Fruit fly (Drosophila melanogaster) whole organism, wandering third instar larva: ENCODE data around the gene foi.
A peak's percentile ranks its signal among the peaks of the same experiment; 100 is the strongest.

Experiments used
- Abd-B ChIP-seq: fragments of >200 bp; optimal IDR thresholded peaks from 2 replicates; lab custom pipeline; 2017; ENCODE audit warnings: missing biosample characterization, missing genetic modification characterization
- CG32264 ChIP-seq: fragments of 200-800 bp; sonication (Bioruptor generic); optimal IDR thresholded peaks from 2 replicates; lab custom pipeline; 2016; ENCODE audit warnings: missing biosample characterization, missing genetic modification characterization
- CG9705 ChIP-seq: fragments of 200-800 bp; sonication (Bioruptor generic); optimal IDR thresholded peaks from 2 replicates; lab custom pipeline; 2018; ENCODE audit warnings: missing biosample characterization, mild to moderate bottlenecking, missing genetic modification characterization
- CrebA ChIP-seq: fragments of 200-800 bp; sonication (Bioruptor generic); optimal IDR thresholded peaks from 2 replicates; lab custom pipeline; 2016; ENCODE audit warnings: missing biosample characterization, mild to moderate bottlenecking, missing genetic modification characterization, borderline replicate concordance
- Dfd ChIP-seq: fragments of >200 bp; optimal IDR thresholded peaks from 2 replicates; lab custom pipeline; 2017; ENCODE audit warnings: missing biosample characterization, missing genetic modification characterization
- Dif ChIP-seq: fragments of 200-275, 200-300 bp; sonication (Bioruptor generic); optimal IDR thresholded peaks from 2 replicates; lab custom pipeline; 2018; ENCODE audit warnings: missing biosample characterization, missing genetic modification characterization; ENCODE audit not compliant: partially characterized antibody
- GATAd ChIP-seq: sonication (Bioruptor generic); optimal IDR thresholded peaks from 2 replicates; lab custom pipeline; 2016; ENCODE audit warnings: missing biosample characterization, missing genetic modification characterization
- HLH106 ChIP-seq: fragments of 200-800 bp; optimal IDR thresholded peaks from 3 replicates; lab custom pipeline; 2019; ENCODE audit warnings: missing biosample characterization, mild to moderate bottlenecking, missing genetic modification characterization, moderate library complexity
- Hnf4 ChIP-seq: fragments of 200-800 bp; sonication (Bioruptor generic); optimal IDR thresholded peaks from 2 replicates; lab custom pipeline; 2016; ENCODE audit warnings: missing biosample characterization, mild to moderate bottlenecking, missing genetic modification characterization
- Hr78 ChIP-seq: fragments of >200 bp; optimal IDR thresholded peaks from 2 replicates; lab custom pipeline; 2017; ENCODE audit warnings: missing biosample characterization, missing genetic modification characterization
- Hr83 ChIP-seq: fragments of 200-300 bp; sonication (Bioruptor generic); optimal IDR thresholded peaks from 2 replicates; lab custom pipeline; 2016; ENCODE audit warnings: missing biosample characterization, mild to moderate bottlenecking, missing genetic modification characterization, moderate library complexity; ENCODE audit not compliant: poor library complexity, severe bottlenecking
- Jra ChIP-seq: sonication (Bioruptor generic); optimal IDR thresholded peaks from 2 replicates; lab custom pipeline; 2016; ENCODE audit warnings: missing biosample characterization, missing genetic modification characterization
- Mio ChIP-seq: sonication (Bioruptor generic); optimal IDR thresholded peaks from 2 replicates; lab custom pipeline; 2016; ENCODE audit warnings: missing biosample characterization, missing genetic modification characterization
- Myc ChIP-seq: fragments of >200 bp; optimal IDR thresholded peaks from 2 replicates; lab custom pipeline; 2017
- N ChIP-seq: fragments of >200 bp; optimal IDR thresholded peaks from 2 replicates; lab custom pipeline; 2018; ENCODE audit warnings: missing biosample characterization, missing external identifiers, missing genetic modification characterization
- OdsH ChIP-seq: fragments of 200-800 bp; sonication (Bioruptor generic); optimal IDR thresholded peaks from 2 replicates; lab custom pipeline; 2016; ENCODE audit warnings: missing biosample characterization, mild to moderate bottlenecking, missing genetic modification characterization
- Rel ChIP-seq, 2 experiments: fragments of 200-800 bp; sonication (Bioruptor generic) in 1 of 2; optimal IDR thresholded peaks; 2 replicates in 1 of 2; 3 replicates in 1 of 2; lab custom pipeline; 2016 to 2019; ENCODE audit warnings: mild to moderate bottlenecking in 2 of 2, missing biosample characterization in 2 of 2, missing genetic modification characterization in 2 of 2, moderate library complexity in 1 of 2
- Sp1 ChIP-seq: fragments of 200-800 bp; sonication (Bioruptor generic); optimal IDR thresholded peaks from 3 replicates; lab custom pipeline; 2019; ENCODE audit warnings: missing biosample characterization, mild to moderate bottlenecking, missing genetic modification characterization, moderate library complexity
- Vsx2 ChIP-seq: fragments of 200-300, 225-300 bp; sonication (Bioruptor generic); optimal IDR thresholded peaks from 2 replicates; lab custom pipeline; 2018; ENCODE audit warnings: missing biosample characterization, missing genetic modification characterization; ENCODE audit not compliant: partially characterized antibody
- br ChIP-seq: fragments of 200-800 bp; sonication (Bioruptor generic); optimal IDR thresholded peaks from 2 replicates; lab custom pipeline; 2016; ENCODE audit warnings: missing biosample characterization, missing genetic modification characterization
- brk ChIP-seq: fragments of 200-800 bp; sonication (Bioruptor generic); optimal IDR thresholded peaks from 2 replicates; lab custom pipeline; 2016; ENCODE audit warnings: missing biosample characterization, mild to moderate bottlenecking, missing genetic modification characterization
- dl ChIP-seq, 2 experiments: fragments of 175-275, 200-275 bp in 1 of 2; fragments of 200-275 bp in 1 of 2; sonication (Bioruptor generic); optimal IDR thresholded peaks; lab custom pipeline; 2018; ENCODE audit warnings: mild to moderate bottlenecking in 2 of 2, missing biosample characterization in 2 of 2, missing genetic modification characterization in 2 of 2, moderate library complexity in 2 of 2; ENCODE audit not compliant: partially characterized antibody in 2 of 2, insufficient read depth in 1 of 2
- dmrt93B ChIP-seq: fragments of 200-800 bp; sonication (Bioruptor generic); optimal IDR thresholded peaks from 2 replicates; lab custom pipeline; 2018; ENCODE audit warnings: missing biosample characterization, mild to moderate bottlenecking, missing genetic modification characterization
- dsf ChIP-seq: sonication (Bioruptor generic); optimal IDR thresholded peaks from 2 replicates; lab custom pipeline; 2016; ENCODE audit warnings: missing biosample characterization, missing genetic modification characterization, borderline replicate concordance
- ey ChIP-seq: fragments of 200-800 bp; sonication (Bioruptor generic); optimal IDR thresholded peaks from 2 replicates; lab custom pipeline; 2016; ENCODE audit warnings: missing biosample characterization, missing genetic modification characterization
- foxo ChIP-seq, 2 experiments: fragments of 200-800 bp; sonication (Bioruptor generic); optimal IDR thresholded peaks; 2 replicates in 1 of 2; 3 replicates in 1 of 2; lab custom pipeline; 2016 to 2017; ENCODE audit warnings: missing biosample characterization in 2 of 2, missing genetic modification characterization in 2 of 2
- fru ChIP-seq: fragments of 200-800 bp; sonication (Bioruptor generic); optimal IDR thresholded peaks from 3 replicates; lab custom pipeline; 2016; ENCODE audit warnings: missing biosample characterization, mild to moderate bottlenecking, missing genetic modification characterization
- h ChIP-seq: fragments of 200-800 bp; sonication (Bioruptor generic); optimal IDR thresholded peaks from 3 replicates; lab custom pipeline; 2016; ENCODE audit warnings: missing biosample characterization, mild to moderate bottlenecking, missing genetic modification characterization
- jim ChIP-seq: fragments of 175-275, 200-325 bp; sonication (Bioruptor generic); optimal IDR thresholded peaks from 2 replicates; lab custom pipeline; 2016; ENCODE audit warnings: missing biosample characterization, mild to moderate bottlenecking, missing genetic modification characterization
- lola ChIP-seq: fragments of >200 bp; optimal IDR thresholded peaks from 2 replicates; lab custom pipeline; 2017; ENCODE audit warnings: missing biosample characterization, missing genetic modification characterization
- pan ChIP-seq: fragments of >200 bp; optimal IDR thresholded peaks from 2 replicates; lab custom pipeline; 2017
- psq ChIP-seq: fragments of 200-800 bp; sonication (Bioruptor generic); optimal IDR thresholded peaks from 3 replicates; lab custom pipeline; 2017; ENCODE audit warnings: missing biosample characterization, mild to moderate bottlenecking, missing genetic modification characterization, moderate library complexity
- rgr ChIP-seq: fragments of 200-800 bp; sonication (Bioruptor generic); optimal IDR thresholded peaks from 3 replicates; lab custom pipeline; 2016; ENCODE audit warnings: missing biosample characterization, mild to moderate bottlenecking, missing genetic modification characterization
- sage ChIP-seq: fragments of 200-800 bp; sonication (Bioruptor generic); optimal IDR thresholded peaks from 2 replicates; lab custom pipeline; 2016; ENCODE audit warnings: missing biosample characterization, mild to moderate bottlenecking, missing genetic modification characterization
- sv ChIP-seq: fragments of 200-800 bp; sonication (Bioruptor generic); optimal IDR thresholded peaks from 3 replicates; lab custom pipeline; 2016; ENCODE audit warnings: missing biosample characterization, missing genetic modification characterization
- tai ChIP-seq: sonication (Bioruptor generic); optimal IDR thresholded peaks from 2 replicates; lab custom pipeline; 2016; ENCODE audit warnings: missing biosample characterization, missing genetic modification characterization
- usp ChIP-seq: fragments of >200 bp; optimal IDR thresholded peaks from 2 replicates; lab custom pipeline; 2017; ENCODE audit warnings: missing biosample characterization, missing genetic modification characterization
- woc ChIP-seq: sonication (Bioruptor generic); optimal IDR thresholded peaks from 2 replicates; lab custom pipeline; 2016; ENCODE audit warnings: missing biosample characterization, mild to moderate bottlenecking, missing genetic modification characterization

Gene foi

DNA sequence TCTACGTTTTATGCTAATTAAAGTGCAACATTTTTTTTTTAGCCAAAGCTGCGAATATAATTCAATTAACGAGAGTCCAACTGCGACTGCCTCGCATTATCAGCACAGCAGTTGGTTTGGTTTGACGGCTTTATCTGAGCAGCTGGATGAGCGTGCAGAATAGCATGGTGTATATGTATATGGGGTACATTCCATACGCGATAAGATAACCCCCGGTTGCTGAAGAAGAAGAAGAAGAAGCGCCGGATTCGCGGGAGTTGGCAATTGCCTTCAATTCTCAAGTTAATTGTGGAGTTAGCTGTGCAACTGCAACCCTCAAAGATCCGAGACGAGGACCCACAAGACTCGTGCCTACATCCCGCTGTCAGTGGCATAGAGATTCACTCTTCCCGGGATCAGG, 20.4 kb downstream of the foi start:
- no peak for TF ChIP-seq Hnf4 (GFP tag; lab: Kevin White, UChicago)
- no peak for TF ChIP-seq Jra (GFP tag; lab: Kevin White, UChicago)
- TF ChIP-seq Rel (GFP tag; optimal IDR thresholded peaks at IDR 0.05; lab: Kevin White, UChicago), result no peak
- peak; percentile 45 for TF ChIP-seq Rel (tag; optimal IDR thresholded peaks at IDR 0.05; lab: Kevin White, UChicago)
- no peak for TF ChIP-seq woc (GFP tag; lab: Kevin White, UChicago)
- no peak for TF ChIP-seq foxo (GFP tag; optimal IDR thresholded peaks at IDR 0.05; lab: Kevin White, UChicago)
- TF ChIP-seq Dif (GFP tag; lab: Kevin White, UChicago), result no peak
- TF ChIP-seq CrebA (GFP tag; lab: Kevin White, UChicago), result no peak
- no peak for TF ChIP-seq OdsH (GFP tag; lab: Kevin White, UChicago)
- no peak for TF ChIP-seq psq (GFP tag; lab: Kevin White, UChicago)
- no peak for TF ChIP-seq tai
- TF ChIP-seq CG32264, result no peak
- TF ChIP-seq h (GFP tag; lab: Kevin White, UChicago), result peak; percentile 3
- TF ChIP-seq N (GFP tag; lab: Kevin White, UChicago), result no peak
- TF ChIP-seq Hr78 (GFP tag; lab: Kevin White, UChicago), result no peak
- TF ChIP-seq lola, result no peak
- no peak for TF ChIP-seq Mio (GFP tag; lab: Kevin White, UChicago)
- TF ChIP-seq Dfd (GFP tag; lab: Kevin White, UChicago), result no peak

DNA sequence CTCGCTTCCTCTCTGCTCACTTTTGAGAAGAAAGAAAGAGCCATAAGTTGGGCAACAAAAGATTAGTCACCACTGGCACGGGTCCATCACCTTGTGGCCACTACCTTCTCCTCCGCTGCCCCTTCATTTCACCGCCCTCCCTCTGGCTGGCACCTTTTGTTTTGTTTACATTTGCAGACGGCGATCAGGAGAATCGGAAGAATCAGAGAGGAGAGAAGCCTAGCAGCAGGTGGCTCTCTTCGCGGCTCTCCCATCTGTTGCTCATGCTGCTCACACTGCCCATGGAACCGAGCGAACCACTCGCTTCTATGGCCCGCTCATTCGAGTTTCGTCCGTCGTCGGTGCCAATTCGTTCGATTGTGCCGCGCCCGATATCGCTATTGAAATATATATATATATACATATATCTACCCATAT, 21.3 kb downstream of the foi start:
- TF ChIP-seq HLH106 (no peak), Myc (lab: Kevin White, UChicago) (no peak), CG9705 (GFP tag; lab: Kevin White, UChicago) (no peak), Abd-B (no peak), Hr83 (GFP tag; lab: Kevin White, UChicago) (peak; percentile 66), br (peak; percentile 57), pan (lab: Kevin White, UChicago) (no peak), sage (GFP tag; lab: Kevin White, UChicago) (peak; percentile 41), h (GFP tag; lab: Kevin White, UChicago) (peak; percentile 71), N (GFP tag; lab: Kevin White, UChicago) (no peak), rgr (peak; percentile 49), lola (no peak), Rel (GFP tag; optimal IDR thresholded peaks at IDR 0.05; lab: Kevin White, UChicago) (peak; percentile 62), Rel (tag; optimal IDR thresholded peaks at IDR 0.05; lab: Kevin White, UChicago) (peak; percentile 28), GATAd (GFP tag; lab: Kevin White, UChicago) (no peak), fru (GFP tag; lab: Kevin White, UChicago) (peak; percentile 47), dmrt93B (GFP tag; lab: Kevin White, UChicago) (no peak), Vsx2 (peak; percentile 91), psq (GFP tag; lab: Kevin White, UChicago) (peak; percentile 81), tai (peak; percentile 4), Sp1 (peak; percentile 48), OdsH (GFP tag; lab: Kevin White, UChicago) (no peak), brk (GFP tag; lab: Kevin White, UChicago) (no peak), foxo (GFP tag; optimal IDR thresholded peaks at IDR 0.05; lab: Kevin White, UChicago) (peak in 1 of 2 experiments; percentile 25), CrebA (GFP tag; lab: Kevin White, UChicago) (peak; percentile 48), sv (GFP tag; lab: Kevin White, UChicago) (no peak), Hnf4 (GFP tag; lab: Kevin White, UChicago) (no peak), Dif (GFP tag; lab: Kevin White, UChicago) (peak; percentile 99), Dfd (GFP tag; lab: Kevin White, UChicago) (no peak), ey (no peak), dl (GFP tag; optimal IDR thresholded peaks at IDR 0.05; lab: Kevin White, UChicago; ENCODE audit: insufficient read depth in 1 of 2, partially characterized antibody in 2 of 2) (peak; percentile 98 to 99), Jra (GFP tag; lab: Kevin White, UChicago) (peak; percentile 79), dsf (no peak), woc (GFP tag; lab: Kevin White, UChicago) (no peak), CG32264 (peak; percentile 41), Mio (GFP tag; lab: Kevin White, UChicago) (no peak), jim (GFP tag; lab: Kevin White, UChicago) (peak; percentile 47), Hr78 (GFP tag; lab: Kevin White, UChicago) (no peak), usp (no peak)
